Worm (Caenorhabditis elegans): ENCODE data around the gene srw-133.

- TF ChIP-seq snpc-4 (tag; optimal IDR thresholded peaks at IDR 0.05) (no peak), elt-3 (tag; optimal IDR thresholded peaks at IDR 0.05) (no peak), lsy-2 (tag; optimal IDR thresholded peaks at IDR 0.05) (no peak), lin-13 (tag; optimal IDR thresholded peaks at IDR 0.05) (no peak), nhr-76 (tag; optimal IDR thresholded peaks at IDR 0.05) (no peak), nhr-237 (tag; optimal IDR thresholded peaks at IDR 0.05) (no peak), ztf-11 (tag; optimal IDR thresholded peaks at IDR 0.05) (no peak), sem-2 (GFP tag; optimal IDR thresholded peaks at IDR 0.05) (no peak), pha-4 (tag; optimal IDR thresholded peaks at IDR 0.05) (no peak), mls-2 (tag; optimal IDR thresholded peaks at IDR 0.05) (no peak)
Observed at ce11 chrV:4144205-4144604, 29.7 kb upstream of the srw-133 start, which contains the start of gene Y45G5AL.1.

All from whole organism, mixed stage, embryonic.